Worm (Caenorhabditis elegans) whole organism, late embryonic: ENCODE results near the gene col-187.
A peak's percentile ranks its signal among the peaks of the same experiment; 100 is the strongest.

Experiments used
- F13H6.1 ChIP-seq: sonication (generic microtip); optimal IDR thresholded peaks from 2 replicates; lab custom pipeline; 2016; ENCODE audit warnings: missing genetic modification characterization, missing compliant biosample characterization
- ceh-14 ChIP-seq: sonication (generic microtip); optimal IDR thresholded peaks from 2 replicates; lab custom pipeline; 2016; ENCODE audit warnings: missing genotype, missing genetic modification characterization, missing compliant biosample characterization
- ceh-2 ChIP-seq: sonication (generic microtip); optimal IDR thresholded peaks from 2 replicates; lab custom pipeline; 2016; ENCODE audit warnings: missing genotype, missing genetic modification characterization, missing compliant biosample characterization
- elt-2 ChIP-seq: sonication (generic microtip); optimal IDR thresholded peaks from 2 replicates; lab custom pipeline; 2016; ENCODE audit warnings: missing genetic modification reagents, missing genetic modification characterization, missing compliant biosample characterization
- fkh-10 ChIP-seq: fragments of 150-350 bp; optimal IDR thresholded peaks from 2 replicates; lab custom pipeline; 2014; ENCODE audit warnings: missing biosample characterization, missing genetic modification reagents, missing genetic modification characterization
- hlh-6 ChIP-seq: sonication (generic microtip); optimal IDR thresholded peaks from 2 replicates; lab custom pipeline; 2016; ENCODE audit warnings: missing genotype, missing genetic modification characterization, missing compliant biosample characterization
- hlh-8 ChIP-seq: sonication (generic microtip); optimal IDR thresholded peaks from 2 replicates; lab custom pipeline; 2016; ENCODE audit warnings: missing genotype, missing genetic modification characterization, missing compliant biosample characterization
- lin-11 ChIP-seq: fragments of 200-800 bp; sonication (Bioruptor generic); optimal IDR thresholded peaks from 2 replicates; lab custom pipeline; 2018; ENCODE audit warnings: mild to moderate bottlenecking, missing genetic modification characterization, missing compliant biosample characterization
- pat-9 ChIP-seq: fragments of 200-800 bp; sonication (Bioruptor generic); optimal IDR thresholded peaks from 2 replicates; lab custom pipeline; 2018; ENCODE audit warnings: mild to moderate bottlenecking, missing genetic modification characterization, moderate library complexity, missing compliant biosample characterization
- pha-4 ChIP-seq: fragments of 150-350 bp; optimal IDR thresholded peaks from 2 replicates; lab custom pipeline; 2018; ENCODE audit warnings: missing biosample characterization, missing genetic modification reagents, missing genetic modification characterization
- pros-1 ChIP-seq: fragments of 150-350 bp; optimal IDR thresholded peaks from 2 replicates; lab custom pipeline; 2014; ENCODE audit warnings: missing biosample characterization, missing genetic modification reagents, missing genetic modification characterization
- sdc-2 ChIP-seq: sonication (generic microtip); optimal IDR thresholded peaks from 2 replicates; lab custom pipeline; 2016; ENCODE audit warnings: missing genotype, missing genetic modification characterization, missing compliant biosample characterization
- tbx-2 ChIP-seq: sonication (generic microtip); optimal IDR thresholded peaks from 2 replicates; lab custom pipeline; 2016; ENCODE audit warnings: missing genetic modification characterization, missing compliant biosample characterization

- TF ChIP-seq elt-2 (tag; lab: Kevin White, UChicago) (no peak), pat-9 (no peak), pros-1 (tag; lab: Kevin White, UChicago) (no peak), F13H6.1 (tag; lab: Kevin White, UChicago) (no peak), sdc-2 (tag; lab: Kevin White, UChicago) (peak; percentile 53), hlh-8 (tag; lab: Kevin White, UChicago) (no peak), pha-4 (tag; lab: Kevin White, UChicago) (no peak), ceh-14 (peak; percentile 6), hlh-6 (no peak), fkh-10 (GFP tag; lab: Kevin White, UChicago) (no peak), ceh-2 (tag; lab: Kevin White, UChicago) (no peak), lin-11 (tag; lab: Kevin White, UChicago) (peak; percentile 24), tbx-2 (tag; lab: Kevin White, UChicago) (peak; percentile 32)
Measured at ce11 chrX:16040207-16040716, 32.4 kb upstream of the col-187 start, which contains the start of gene B0395.3.
